Fruit fly (Drosophila melanogaster) Kc167 (cell line): ENCODE data around the gene CG10086.

Source experiments
- h ChIP-seq: fragments of >200 bp; optimal IDR thresholded peaks from 3 replicates; lab custom pipeline; 2018; ENCODE audit warnings: missing external identifiers
- ttk ChIP-seq: sonication (Bioruptor generic); optimal IDR thresholded peaks from 2 replicates; lab custom pipeline; 2017; ENCODE audit warnings: missing external identifiers

DNA sequence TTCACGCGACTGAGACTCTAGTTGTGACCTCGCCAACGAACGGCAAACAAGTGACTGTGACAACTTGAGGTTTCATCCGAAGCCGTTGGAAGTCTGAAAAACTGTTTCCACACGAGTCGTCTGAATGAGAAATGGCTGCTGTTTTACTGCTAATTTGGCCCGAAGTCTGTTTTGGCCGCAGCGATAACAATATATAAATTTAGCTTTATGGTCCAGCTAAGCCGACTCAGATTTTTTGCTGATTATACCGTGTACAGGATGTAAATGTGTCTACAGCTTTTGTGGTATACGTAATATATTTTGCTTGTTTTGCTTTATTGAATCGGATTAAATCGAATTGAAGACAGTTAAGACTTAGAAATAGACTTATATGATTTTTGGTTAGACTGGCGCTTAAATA is 13.9 kb downstream of the CG10086 start, which contains the start of gene CG18268:
- TF ChIP-seq ttk (lab: Kevin White, UChicago), result no peak
- TF ChIP-seq h (lab: Kevin White, UChicago), result no peak
